Worm (Caenorhabditis elegans): ENCODE results near the gene K09G1.1.

ce11 chrV:9541506-9541905 is 41.8 kb upstream of the K09G1.1 start, which contains the start of gene C50F4.16:
- TF ChIP-seq mcd-1 (GFP tag; IDR thresholded peaks at IDR 0.05), result no peak
- TF ChIP-seq snpc-4 (GFP tag; optimal IDR thresholded peaks at IDR 0.05), result no peak
- no peak for TF ChIP-seq snpc-4 (tag; optimal IDR thresholded peaks at IDR 0.05)
- TF ChIP-seq Y67H2A.10 (GFP tag; conservative IDR thresholded peaks at IDR 0.05), result no peak
- TF ChIP-seq hlh-26 (GFP tag; conservative IDR thresholded peaks at IDR 0.05), result no peak
- TF ChIP-seq lin-26 (GFP tag; IDR thresholded peaks at IDR 0.05), result no peak
- TF ChIP-seq akir-1 (GFP tag; optimal IDR thresholded peaks at IDR 0.05), result no peak
- no peak for TF ChIP-seq F39B2.1 (GFP tag; IDR thresholded peaks at IDR 0.05)
- TF ChIP-seq ama-1 (optimal IDR thresholded peaks at IDR 0.05), result no peak
- peak in 1 of 2 experiments; percentile 26 for TF ChIP-seq ama-1 (GFP tag; optimal IDR thresholded peaks at IDR 0.05)
- no peak for TF ChIP-seq attf-5 (GFP tag; optimal IDR thresholded peaks at IDR 0.05)
- no peak for TF ChIP-seq attf-6 (GFP tag; IDR thresholded peaks at IDR 0.05)
- TF ChIP-seq F37B4.10 (GFP tag; IDR thresholded peaks at IDR 0.05), result no peak

All from whole organism, young adult.